Fruit fly (Drosophila melanogaster) whole organism, prepupa: ENCODE data around the gene CG9921.

ENCODE experiments used
- CG10631 ChIP-seq: fragments of 200-800 bp; sonication (Bioruptor generic); optimal IDR thresholded peaks from 2 replicates; lab custom pipeline; 2016; ENCODE audit warnings: missing biosample characterization, missing genetic modification characterization
- CG6854 ChIP-seq: fragments of 200-800 bp; sonication (Bioruptor generic); optimal IDR thresholded peaks from 2 replicates; lab custom pipeline; 2017; ENCODE audit warnings: missing biosample characterization, mild to moderate bottlenecking, missing genetic modification characterization
- CG8319 ChIP-seq: fragments of 200-800 bp; sonication (Bioruptor generic); optimal IDR thresholded peaks from 3 replicates; lab custom pipeline; 2016; ENCODE audit warnings: missing biosample characterization, missing genetic modification characterization
- CG9139 ChIP-seq: fragments of 200-800 bp; sonication (Bioruptor generic); optimal IDR thresholded peaks from 3 replicates; lab custom pipeline; 2017; ENCODE audit warnings: missing biosample characterization, mild to moderate bottlenecking, missing genetic modification characterization
- Eip78C ChIP-seq: fragments of 200-800 bp; sonication (Bioruptor generic); peaks from one replicate; lab custom pipeline; 2016; ENCODE audit warnings: missing biosample characterization, missing genetic modification characterization
- Sox14 ChIP-seq: fragments of 200-800 bp; sonication (Bioruptor generic); optimal IDR thresholded peaks from 3 replicates; lab custom pipeline; 2016; ENCODE audit warnings: missing biosample characterization, missing genetic modification characterization
- topi ChIP-seq: fragments of 200-800 bp; sonication (Bioruptor generic); optimal IDR thresholded peaks from 3 replicates; lab custom pipeline; 2016; ENCODE audit warnings: missing biosample characterization, missing genetic modification characterization

- TF ChIP-seq CG6854 (GFP tag; lab: Kevin White, UChicago), result no peak
- TF ChIP-seq Sox14, result no peak
- TF ChIP-seq Eip78C, result no peak
- no peak for TF ChIP-seq topi (GFP tag; lab: Kevin White, UChicago)
- TF ChIP-seq CG9139 (GFP tag; lab: Kevin White, UChicago), result no peak
- TF ChIP-seq CG10631 (GFP tag; lab: Kevin White, UChicago), result no peak
- no peak for TF ChIP-seq CG8319
Measured at dm6 chrX:16325472-16325871, 7.9 kb downstream of the CG9921 start, which contains the start of gene CalpC.
